Worm (Caenorhabditis elegans) whole organism, midembryonic: Measurements from ENCODE around the gene C05D9.3.

Source experiments
- T22C8.4 ChIP-seq: fragments of 200-800 bp; sonication (Bioruptor generic); IDR thresholded peaks from 2 replicates; pipeline ENCODE4 v1.3.6; 2022; ENCODE audit warnings: missing genetic modification characterization, missing compliant biosample characterization
- flt-1 ChIP-seq: fragments of 200-800 bp; sonication (Bioruptor generic); IDR thresholded peaks from 2 replicates; pipeline ENCODE4 v1.3.6; 2022; ENCODE audit warnings: missing genetic modification characterization, missing compliant biosample characterization
- klf-2 ChIP-seq: fragments of 200-800 bp; sonication (Bioruptor generic); conservative IDR thresholded peaks from 2 replicates; pipeline ENCODE4 v1.3.6; 2022; ENCODE audit warnings: missing genetic modification reagents, missing genetic modification characterization, missing compliant biosample characterization
- med-1 ChIP-seq: sonication (generic microtip); optimal IDR thresholded peaks from 2 replicates; lab custom pipeline; 2017; ENCODE audit warnings: missing genetic modification characterization, mild to moderate bottlenecking, missing compliant biosample characterization, antibody characterized with exemption, missing genetic modification reagents; ENCODE audit not compliant: insufficient read depth
- ref-1 ChIP-seq: fragments of 200-800 bp; sonication (Bioruptor generic); conservative IDR thresholded peaks from 2 replicates; pipeline ENCODE4 v1.3.6; 2022; ENCODE audit warnings: missing genetic modification reagents, missing genetic modification characterization, missing compliant biosample characterization
- ztf-23 ChIP-seq: fragments of 200-800 bp; sonication (Bioruptor generic); IDR thresholded peaks from 2 replicates; pipeline ENCODE4 v1.3.6; 2022; ENCODE audit warnings: missing genetic modification reagents, missing genetic modification characterization, missing compliant biosample characterization

C05D9.3 gene

DNA sequence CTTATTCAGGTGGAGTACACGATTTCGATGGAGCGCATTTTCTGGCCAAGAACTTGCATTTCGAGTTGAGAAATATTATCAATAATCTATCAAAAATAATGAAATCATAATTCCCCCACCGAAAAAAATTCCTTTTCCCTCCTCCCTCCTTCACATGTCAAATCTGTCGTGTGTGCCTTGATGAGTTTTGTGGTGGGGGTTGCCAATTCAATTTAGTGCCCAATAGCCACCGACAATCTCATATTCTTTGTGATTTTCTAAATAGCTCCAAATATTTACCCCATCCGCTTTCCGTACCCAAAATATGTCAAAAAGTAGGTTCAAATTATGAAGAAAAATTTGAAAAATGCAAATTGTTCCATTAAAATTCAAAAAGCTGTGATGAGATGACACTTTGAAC, 50.3 kb downstream of the C05D9.3 start, which contains the start of gene tmc-1:
Gene tmc-1, plus strand, starts transcription at position 189 of the 400 bp plus-strand sequence.
- TF ChIP-seq ztf-23 (GFP tag; lab: Robert Waterston, UW) (no peak), med-1 (GFP tag; lab: Kevin White, UChicago) (no peak), T22C8.4 (no peak), ref-1 (no peak), klf-2 (GFP tag; lab: Robert Waterston, UW) (no peak), flt-1 (no peak)
